Worm (Caenorhabditis elegans) whole organism, L3 larva: Measurements from ENCODE around the gene F44B9.5.

Experiments
- ceh-82 ChIP-seq: fragments of 150-350 bp; optimal IDR thresholded peaks from 2 replicates; lab custom pipeline; 2014; ENCODE audit warnings: missing biosample characterization, missing genetic modification characterization
- mdl-1 ChIP-seq: fragments of 150-350 bp; optimal IDR thresholded peaks from 2 replicates; lab custom pipeline; 2014; ENCODE audit warnings: missing biosample characterization, missing genetic modification characterization
- nhr-11 ChIP-seq: fragments of 150-350 bp; optimal IDR thresholded peaks from 2 replicates; lab custom pipeline; 2014; ENCODE audit warnings: missing biosample characterization, missing genetic modification characterization
- nhr-12 ChIP-seq: fragments of 150-350 bp; optimal IDR thresholded peaks from 2 replicates; lab custom pipeline; 2014; ENCODE audit warnings: missing biosample characterization, missing genetic modification characterization
- nhr-28 ChIP-seq: fragments of 150-350 bp; optimal IDR thresholded peaks from 2 replicates; lab custom pipeline; 2014; ENCODE audit warnings: missing biosample characterization, missing genetic modification characterization
- pha-4 ChIP-seq: fragments of 150-350 bp; optimal IDR thresholded peaks from 2 replicates; lab custom pipeline; 2014; ENCODE audit warnings: missing biosample characterization, missing genetic modification reagents, missing genetic modification characterization
- skn-1 ChIP-seq: fragments of 150-350 bp; optimal IDR thresholded peaks from 2 replicates; lab custom pipeline; 2014; ENCODE audit warnings: missing biosample characterization, missing genetic modification characterization

- TF ChIP-seq nhr-28, result no peak
- TF ChIP-seq ceh-82, result no peak
- TF ChIP-seq skn-1 (tag; lab: Kevin White, UChicago), result no peak
- no peak for TF ChIP-seq nhr-11 (tag; lab: Kevin White, UChicago)
- TF ChIP-seq nhr-12, result no peak
- no peak for TF ChIP-seq mdl-1 (tag; lab: Kevin White, UChicago)
- TF ChIP-seq pha-4 (tag; lab: Kevin White, UChicago), result no peak
These were observed 715 bp upstream of the F44B9.5 start for ce11 chrIII:8017053-8017452.
